Worm (Caenorhabditis elegans) whole organism, mixed stage, embryonic: ENCODE measurements around the gene C34F11.8.

Experiments
- ceh-39 ChIP-seq: fragments of 150-350 bp; optimal IDR thresholded peaks from 2 replicates; lab custom pipeline; 2014; ENCODE audit warnings: missing biosample characterization, missing genetic modification characterization
- lin-13 ChIP-seq: fragments of 150-350 bp; optimal IDR thresholded peaks from 2 replicates; lab custom pipeline; 2014; ENCODE audit warnings: missing biosample characterization, missing genetic modification characterization
- mab-5 ChIP-seq: fragments of 150-350 bp; optimal IDR thresholded peaks from 2 replicates; lab custom pipeline; 2014; ENCODE audit warnings: missing biosample characterization, missing genetic modification characterization
- nhr-237 ChIP-seq: fragments of 150-350 bp; optimal IDR thresholded peaks from 2 replicates; lab custom pipeline; 2014; ENCODE audit warnings: missing biosample characterization, missing genetic modification characterization
- nhr-76 ChIP-seq: sonication (generic microtip); optimal IDR thresholded peaks from 2 replicates; lab custom pipeline; 2017; ENCODE audit warnings: missing biosample characterization, missing genetic modification characterization
- snpc-4 ChIP-seq: fragments of 150-350 bp; optimal IDR thresholded peaks from 2 replicates; lab custom pipeline; 2014; ENCODE audit warnings: missing biosample characterization, missing genetic modification characterization
- zip-8 ChIP-seq: fragments of 150-350 bp; optimal IDR thresholded peaks from 2 replicates; lab custom pipeline; 2014; ENCODE audit warnings: missing biosample characterization, missing genetic modification characterization

DNA sequence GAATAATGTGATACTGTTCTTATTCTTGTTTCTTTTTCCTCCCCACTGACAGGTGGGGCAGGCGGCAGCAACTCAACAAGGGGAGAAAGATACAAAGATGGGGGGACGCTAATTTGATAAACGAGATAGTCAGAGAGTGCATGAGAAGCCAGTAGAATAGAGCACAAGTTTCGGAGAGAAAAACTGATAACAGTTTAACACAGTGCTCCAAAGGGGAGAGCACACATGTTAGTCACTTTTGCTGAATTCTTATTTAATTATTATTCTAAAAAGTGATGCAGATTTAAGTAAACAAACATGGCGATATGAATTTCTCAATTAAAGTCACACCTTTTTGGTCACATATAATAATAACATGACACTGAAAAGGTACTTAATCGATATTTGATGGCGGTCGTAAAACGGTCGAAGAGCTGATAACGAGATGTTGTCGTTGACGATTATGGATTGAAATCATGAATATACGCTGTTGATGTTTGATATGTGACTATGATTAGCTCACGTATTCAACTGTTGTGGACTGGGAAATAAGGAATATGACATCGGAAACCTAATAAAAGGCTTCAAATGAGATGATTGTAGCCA, 24.7 kb downstream of the C34F11.8 start:
- TF ChIP-seq lin-13 (no peak), mab-5 (tag; lab: Kevin White, UChicago) (no peak), zip-8 (tag; lab: Kevin White, UChicago) (no peak), ceh-39 (no peak), nhr-237 (tag; lab: Kevin White, UChicago) (no peak), snpc-4 (no peak), nhr-76 (tag; lab: Kevin White, UChicago) (no peak)
